Worm (Caenorhabditis elegans): ENCODE data around the gene srw-3.

The srw-3 gene

ce11 chrV:7728003-7728678 lies 22.7 kb downstream of the srw-3 start:
- TF ChIP-seq flt-1 (GFP tag; IDR thresholded peaks at IDR 0.05) (no peak), tbx-37 (GFP tag; conservative IDR thresholded peaks at IDR 0.05) (no peak), B0310.2 (tag; optimal IDR thresholded peaks at IDR 0.05) (no peak), ama-1 (optimal IDR thresholded peaks at IDR 0.05) (no peak), ceh-36 (tag; optimal IDR thresholded peaks at IDR 0.05) (no peak), hmg-4 (GFP tag; optimal IDR thresholded peaks at IDR 0.05) (no peak), hnd-1 (tag; optimal IDR thresholded peaks at IDR 0.05) (no peak), aly-1 (tag; optimal IDR thresholded peaks at IDR 0.05) (no peak), ets-7 (tag; optimal IDR thresholded peaks at IDR 0.05) (no peak), ceh-13 (GFP tag; optimal IDR thresholded peaks at IDR 0.05) (no peak), hmbx-1 (tag; optimal IDR thresholded peaks at IDR 0.05) (no peak), scrt-1 (GFP tag; IDR thresholded peaks at IDR 0.05) (no peak), sea-1 (GFP tag; conservative IDR thresholded peaks at IDR 0.05) (no peak), tbx-11 (GFP tag; IDR thresholded peaks at IDR 0.05) (no peak), pes-1 (GFP tag; IDR thresholded peaks at IDR 0.05) (no peak), F13C5.2 (tag; optimal IDR thresholded peaks at IDR 0.05) (no peak), tra-4 (tag; optimal IDR thresholded peaks at IDR 0.05) (no peak)

DNA sequence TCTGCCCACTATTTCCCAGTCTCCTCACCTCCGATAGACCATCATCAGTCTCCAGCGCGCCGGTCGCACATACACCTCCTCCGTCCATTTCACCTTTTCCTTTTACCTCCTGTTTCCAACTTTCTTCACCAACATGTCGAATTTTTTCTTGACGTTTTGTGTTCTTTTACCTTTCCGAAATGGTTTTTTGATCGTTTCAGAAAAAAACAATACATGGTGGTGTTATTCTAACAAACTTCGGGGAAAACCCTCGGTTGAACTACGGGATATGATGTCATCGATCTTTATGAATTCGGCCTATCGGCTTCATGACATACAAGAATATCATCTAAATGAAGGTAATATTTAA lies 23.2 kb downstream of the srw-3 start, which contains the start of gene Y97E10C.1:
TSS of gene Y97E10C.1 (plus strand) at position 201 of the 349 bp plus-strand sequence.
- TF ChIP-seq pes-1 (GFP tag; IDR thresholded peaks at IDR 0.05) (no peak), hmbx-1 (tag; optimal IDR thresholded peaks at IDR 0.05) (no peak), ama-1 (optimal IDR thresholded peaks at IDR 0.05) (no peak), ceh-13 (GFP tag; optimal IDR thresholded peaks at IDR 0.05) (no peak), hnd-1 (tag; optimal IDR thresholded peaks at IDR 0.05) (no peak), ets-7 (tag; optimal IDR thresholded peaks at IDR 0.05) (no peak), F13C5.2 (tag; optimal IDR thresholded peaks at IDR 0.05) (no peak)

- TF ChIP-seq aly-1 (tag; optimal IDR thresholded peaks at IDR 0.05) (no peak), ama-1 (optimal IDR thresholded peaks at IDR 0.05) (no peak), F13C5.2 (tag; optimal IDR thresholded peaks at IDR 0.05) (no peak), ceh-13 (GFP tag; optimal IDR thresholded peaks at IDR 0.05) (no peak), hmbx-1 (tag; optimal IDR thresholded peaks at IDR 0.05) (no peak), sea-1 (GFP tag; conservative IDR thresholded peaks at IDR 0.05) (no peak), B0310.2 (tag; optimal IDR thresholded peaks at IDR 0.05) (peak; percentile 8), tbx-37 (GFP tag; conservative IDR thresholded peaks at IDR 0.05) (0 out of 2 replicates have a peak, but pooled peaks have one; percentile 18), ceh-36 (tag; optimal IDR thresholded peaks at IDR 0.05) (peak; percentile 25), pes-1 (GFP tag; IDR thresholded peaks at IDR 0.05) (peak; percentile 37; the same call in 1 of the 2 replicates), tbx-11 (GFP tag; IDR thresholded peaks at IDR 0.05) (no peak)
Measured at ce11 chrV:7730488-7730887, 25.1 kb downstream of the srw-3 start.

ce11 chrV:7733240-7733765 lies 27.9 kb downstream of the srw-3 start:
- TF ChIP-seq tra-4 (tag; optimal IDR thresholded peaks at IDR 0.05) (no peak), hnd-1 (tag; optimal IDR thresholded peaks at IDR 0.05) (no peak), B0310.2 (tag; optimal IDR thresholded peaks at IDR 0.05) (no peak), hmbx-1 (tag; optimal IDR thresholded peaks at IDR 0.05) (no peak), scrt-1 (GFP tag; IDR thresholded peaks at IDR 0.05) (no peak), pes-1 (GFP tag; IDR thresholded peaks at IDR 0.05) (no peak)

- TF ChIP-seq flt-1 (GFP tag; IDR thresholded peaks at IDR 0.05), result no peak
- no peak for TF ChIP-seq hnd-1 (tag; optimal IDR thresholded peaks at IDR 0.05)
- TF ChIP-seq B0310.2 (tag; optimal IDR thresholded peaks at IDR 0.05), result no peak
- TF ChIP-seq scrt-1 (GFP tag; IDR thresholded peaks at IDR 0.05), result no peak
- TF ChIP-seq tbx-11 (GFP tag; IDR thresholded peaks at IDR 0.05), result no peak
- peak; percentile 63 for TF ChIP-seq F13C5.2 (tag; optimal IDR thresholded peaks at IDR 0.05)
Measured at ce11 chrV:7734909-7735308, 29.5 kb downstream of the srw-3 start, which contains the start of gene clic-1. Gene clic-1, minus strand, starts transcription at chrV:7734911.

ce11 chrV:7735319-7735718 lies 29.9 kb downstream of the srw-3 start, which contains the start of gene srr-10:
Gene srr-10, plus strand, starts transcription at chrV:7735619.
- TF ChIP-seq hmg-4 (GFP tag; optimal IDR thresholded peaks at IDR 0.05) (no peak), F13C5.2 (tag; optimal IDR thresholded peaks at IDR 0.05) (no peak), ama-1 (optimal IDR thresholded peaks at IDR 0.05) (no peak), ets-7 (tag; optimal IDR thresholded peaks at IDR 0.05) (no peak), ceh-13 (GFP tag; optimal IDR thresholded peaks at IDR 0.05) (no peak), hnd-1 (tag; optimal IDR thresholded peaks at IDR 0.05) (no peak)

- TF ChIP-seq hmg-4 (GFP tag; optimal IDR thresholded peaks at IDR 0.05), result no peak
- TF ChIP-seq B0310.2 (tag; optimal IDR thresholded peaks at IDR 0.05), result no peak
- TF ChIP-seq hnd-1 (tag; optimal IDR thresholded peaks at IDR 0.05), result no peak
- no peak for TF ChIP-seq aly-1 (tag; optimal IDR thresholded peaks at IDR 0.05)
- no peak for TF ChIP-seq tbx-37 (GFP tag; conservative IDR thresholded peaks at IDR 0.05)
- TF ChIP-seq scrt-1 (GFP tag; IDR thresholded peaks at IDR 0.05), result no peak
- no peak for TF ChIP-seq ceh-36 (tag; optimal IDR thresholded peaks at IDR 0.05)
- TF ChIP-seq ets-7 (tag; optimal IDR thresholded peaks at IDR 0.05), result no peak
- no peak for TF ChIP-seq pes-1 (GFP tag; IDR thresholded peaks at IDR 0.05)
- no peak for TF ChIP-seq sea-1 (GFP tag; conservative IDR thresholded peaks at IDR 0.05)
- no peak for TF ChIP-seq tra-4 (tag; optimal IDR thresholded peaks at IDR 0.05)
- TF ChIP-seq F13C5.2 (tag; optimal IDR thresholded peaks at IDR 0.05), result no peak
- no peak for TF ChIP-seq ama-1 (optimal IDR thresholded peaks at IDR 0.05)
- no peak for TF ChIP-seq hmbx-1 (tag; optimal IDR thresholded peaks at IDR 0.05)
- no peak for TF ChIP-seq ceh-13 (GFP tag; optimal IDR thresholded peaks at IDR 0.05)
- no peak for TF ChIP-seq flt-1 (GFP tag; IDR thresholded peaks at IDR 0.05)
Measured at ce11 chrV:7737710-7738109, 32.3 kb downstream of the srw-3 start, which contains the start of gene srr-9. Gene srr-9, plus strand, starts transcription at chrV:7738010.

DNA sequence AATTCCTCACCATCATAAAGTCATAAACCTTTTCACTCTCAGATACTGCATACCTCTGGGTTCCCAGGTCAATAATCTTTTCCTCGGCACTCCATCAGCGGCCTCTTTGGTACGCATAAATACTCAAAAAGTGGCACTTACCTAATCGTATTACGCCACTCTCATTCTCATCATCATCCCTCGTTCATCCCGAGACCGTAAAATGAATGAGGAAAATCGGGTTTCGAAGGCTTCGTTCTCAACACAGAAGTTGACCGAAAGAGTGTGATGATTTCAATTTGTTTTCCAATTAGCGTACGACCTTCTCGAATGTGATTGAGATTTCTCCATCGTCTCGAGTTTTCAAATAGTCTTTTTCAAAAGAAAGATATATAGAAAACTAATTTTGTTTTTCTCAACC lies 34.5 kb downstream of the srw-3 start:
- TF ChIP-seq scrt-1 (GFP tag; IDR thresholded peaks at IDR 0.05), result no peak
- no peak for TF ChIP-seq tbx-37 (GFP tag; conservative IDR thresholded peaks at IDR 0.05)
- TF ChIP-seq sea-1 (GFP tag; conservative IDR thresholded peaks at IDR 0.05), result no peak
- TF ChIP-seq F13C5.2 (tag; optimal IDR thresholded peaks at IDR 0.05), result no peak
- TF ChIP-seq hnd-1 (tag; optimal IDR thresholded peaks at IDR 0.05), result no peak
- TF ChIP-seq hmbx-1 (tag; optimal IDR thresholded peaks at IDR 0.05), result no peak
- no peak for TF ChIP-seq ets-7 (tag; optimal IDR thresholded peaks at IDR 0.05)
- TF ChIP-seq aly-1 (tag; optimal IDR thresholded peaks at IDR 0.05), result no peak
- no peak for TF ChIP-seq ama-1 (optimal IDR thresholded peaks at IDR 0.05)
- TF ChIP-seq flt-1 (GFP tag; IDR thresholded peaks at IDR 0.05), result no peak
